Fruit fly (Drosophila melanogaster) whole organism, embryonic: ENCODE data around the gene Ice2.

ENCODE experiments used
- Adf1 ChIP-seq: fragments of 200-800 bp; sonication (Bioruptor generic); IDR thresholded peaks from 2 replicates; pipeline ENCODE4 v1.3.6; 2022; ENCODE audit warnings: missing biosample characterization, missing genetic modification characterization
- Atf3 ChIP-seq: fragments of 200-800 bp; sonication (Bioruptor generic); optimal IDR thresholded peaks from 3 replicates; lab custom pipeline; 2016; ENCODE audit warnings: missing biosample characterization, missing genetic modification characterization
- B-H1 ChIP-seq: fragments of 200-800 bp; sonication (Bioruptor generic); IDR thresholded peaks from 3 replicates; pipeline ENCODE4 v1.3.6; 2022; ENCODE audit warnings: missing biosample characterization, missing genetic modification characterization
- Bgb ChIP-seq: fragments of 200-800 bp; sonication (Bioruptor generic); IDR thresholded peaks from 2 replicates; pipeline ENCODE4 v1.3.6; 2022; ENCODE audit warnings: missing biosample characterization, missing genetic modification characterization; ENCODE audit not compliant: partially characterized antibody
- CG10565 ChIP-seq: fragments of 200-800 bp; sonication (Bioruptor generic); optimal IDR thresholded peaks from 3 replicates; lab custom pipeline; 2016; ENCODE audit warnings: missing biosample characterization, mild to moderate bottlenecking, missing genetic modification characterization
- CG11085 ChIP-seq: fragments of 200-800 bp; sonication (Bioruptor generic); IDR thresholded peaks from 2 replicates; pipeline ENCODE4 v1.3.6; 2022; ENCODE audit warnings: missing biosample characterization, missing genetic modification characterization
- CG11456 ChIP-seq: fragments of 200-800 bp; sonication (Bioruptor generic); IDR thresholded peaks from 3 replicates; pipeline ENCODE4 v1.3.6; 2022; ENCODE audit warnings: missing biosample characterization, missing genetic modification characterization
- CG13287 ChIP-seq: fragments of 200-800 bp; sonication (Bioruptor generic); IDR thresholded peaks from 2 replicates; pipeline ENCODE4 v1.3.6; 2022; ENCODE audit warnings: missing biosample characterization, missing genetic modification characterization; ENCODE audit not compliant: partially characterized antibody
- CG1602 ChIP-seq: fragments of 200-800 bp; sonication (Bioruptor generic); optimal IDR thresholded peaks from 3 replicates; lab custom pipeline; 2016; ENCODE audit warnings: missing biosample characterization, missing genetic modification characterization
- CG16815 ChIP-seq: fragments of 200-800 bp; sonication (Bioruptor generic); optimal IDR thresholded peaks from 3 replicates; lab custom pipeline; 2017; ENCODE audit warnings: missing biosample characterization, mild to moderate bottlenecking, missing genetic modification characterization
- CG16863 ChIP-seq: fragments of 200-800 bp; sonication (Bioruptor generic); optimal IDR thresholded peaks from 3 replicates; lab custom pipeline; 2016; ENCODE audit warnings: missing biosample characterization, missing genetic modification characterization
- CG2120 ChIP-seq: fragments of 200-800 bp; sonication (Bioruptor generic); optimal IDR thresholded peaks from 3 replicates; lab custom pipeline; 2016; ENCODE audit warnings: missing biosample characterization, missing genetic modification characterization
- CG2678 ChIP-seq: fragments of 200-800 bp; sonication (Bioruptor generic); optimal IDR thresholded peaks from 3 replicates; lab custom pipeline; 2019; ENCODE audit warnings: missing biosample characterization, mild to moderate bottlenecking, missing genetic modification characterization, moderate library complexity
- CG30403 ChIP-seq: fragments of 200-800 bp; sonication (Bioruptor generic); optimal IDR thresholded peaks from 3 replicates; lab custom pipeline; 2016; ENCODE audit warnings: missing biosample characterization, missing genetic modification characterization
- CG31365 ChIP-seq: fragments of 200-800 bp; sonication (Bioruptor generic); optimal IDR thresholded peaks from 2 replicates; lab custom pipeline; 2018; ENCODE audit warnings: missing biosample characterization, mild to moderate bottlenecking, missing genetic modification characterization
- CG3838 ChIP-seq: fragments of 200-800 bp; sonication (Bioruptor generic); optimal IDR thresholded peaks from 3 replicates; lab custom pipeline; 2016; ENCODE audit warnings: missing biosample characterization, missing genetic modification characterization
- CG4282 ChIP-seq: fragments of 200-800 bp; sonication (Bioruptor generic); optimal IDR thresholded peaks from 2 replicates; lab custom pipeline; 2016; ENCODE audit warnings: missing biosample characterization, missing genetic modification characterization
- CG4617 ChIP-seq: fragments of 200-800 bp; sonication (Bioruptor generic); optimal IDR thresholded peaks from 3 replicates; lab custom pipeline; 2016; ENCODE audit warnings: missing biosample characterization, missing genetic modification characterization, borderline replicate concordance
- CG4707 ChIP-seq: fragments of 200-800 bp; sonication (Bioruptor generic); optimal IDR thresholded peaks from 2 replicates; lab custom pipeline; 2018; ENCODE audit warnings: missing biosample characterization, mild to moderate bottlenecking, missing genetic modification characterization, moderate library complexity
- CG6272 ChIP-seq: fragments of 200-800 bp; sonication (Bioruptor generic); IDR thresholded peaks from 2 replicates; pipeline ENCODE4 v1.3.6; 2022; ENCODE audit warnings: missing biosample characterization, missing genetic modification characterization
- CG7556 ChIP-seq: fragments of 200-800 bp; sonication (Bioruptor generic); optimal IDR thresholded peaks from 2 replicates; lab custom pipeline; 2017; ENCODE audit warnings: missing biosample characterization, mild to moderate bottlenecking, missing genetic modification characterization
- CG7839 ChIP-seq: fragments of 200-800 bp; sonication (Bioruptor generic); optimal IDR thresholded peaks from 3 replicates; lab custom pipeline; 2018; ENCODE audit warnings: missing biosample characterization, mild to moderate bottlenecking, missing genetic modification characterization, moderate library complexity
- CG7987 ChIP-seq: fragments of 200-800 bp; sonication (Bioruptor generic); optimal IDR thresholded peaks from 2 replicates; lab custom pipeline; 2018; ENCODE audit warnings: missing biosample characterization, mild to moderate bottlenecking, missing genetic modification characterization, moderate library complexity
- CG8359 ChIP-seq: fragments of 200-800 bp; sonication (Bioruptor generic); optimal IDR thresholded peaks from 2 replicates; lab custom pipeline; 2017; ENCODE audit warnings: missing biosample characterization, mild to moderate bottlenecking, missing genetic modification characterization, borderline replicate concordance
- CG8478 ChIP-seq: fragments of >200 bp; optimal IDR thresholded peaks from 2 replicates; lab custom pipeline; 2018
- CG9797 ChIP-seq: fragments of 200-800 bp; sonication (Bioruptor generic); optimal IDR thresholded peaks from 3 replicates; lab custom pipeline; 2018; ENCODE audit warnings: missing biosample characterization, mild to moderate bottlenecking, missing genetic modification characterization
- CkIIα-i1 ChIP-seq: fragments of 200-800 bp; sonication (Bioruptor generic); IDR thresholded peaks from 2 replicates; pipeline ENCODE4 v1.3.6; 2022; ENCODE audit warnings: missing biosample characterization, missing genetic modification characterization
- D19B ChIP-seq: fragments of 200-800 bp; sonication (Bioruptor generic); optimal IDR thresholded peaks from 2 replicates; lab custom pipeline; 2017; ENCODE audit warnings: missing biosample characterization, mild to moderate bottlenecking, missing genetic modification characterization
- Deaf1 ChIP-seq: fragments of 200-800 bp; optimal IDR thresholded peaks from 3 replicates; lab custom pipeline; 2019; ENCODE audit warnings: missing biosample characterization, mild to moderate bottlenecking, missing genetic modification characterization, moderate library complexity
- Dek ChIP-seq: fragments of 200-800 bp; sonication (Bioruptor generic); optimal IDR thresholded peaks from 3 replicates; lab custom pipeline; 2019; ENCODE audit warnings: missing biosample characterization, mild to moderate bottlenecking, missing genetic modification characterization, moderate library complexity
- Elba2 ChIP-seq: fragments of 200-800 bp; sonication (Bioruptor generic); optimal IDR thresholded peaks from 3 replicates; lab custom pipeline; 2016; ENCODE audit warnings: missing biosample characterization, missing genetic modification characterization
- Fer3 ChIP-seq: fragments of 200-800 bp; sonication (Bioruptor generic); optimal IDR thresholded peaks from 2 replicates; lab custom pipeline; 2018; ENCODE audit warnings: missing biosample characterization, mild to moderate bottlenecking, missing genetic modification characterization, moderate library complexity
- Hmr ChIP-seq: fragments of 200-800 bp; sonication (Bioruptor generic); optimal IDR thresholded peaks from 3 replicates; lab custom pipeline; 2017; ENCODE audit warnings: mild to moderate bottlenecking, missing biosample characterization, missing genetic modification reagents, missing genetic modification characterization
- Jarid2 ChIP-seq: fragments of 200-800 bp; sonication (Bioruptor generic); optimal IDR thresholded peaks from 3 replicates; lab custom pipeline; 2017; ENCODE audit warnings: mild to moderate bottlenecking, missing biosample characterization, missing genetic modification reagents, missing genetic modification characterization
- Pdp1 ChIP-seq, 2 experiments: fragments of 200-800 bp; sonication (Bioruptor generic); optimal IDR thresholded peaks; 3 replicates each; lab custom pipeline; 2016; ENCODE audit warnings: missing biosample characterization in 2 of 2, missing genetic modification characterization in 2 of 2, mild to moderate bottlenecking in 1 of 2, moderate library complexity in 1 of 2
- Ptx1 ChIP-seq: fragments of 200-800 bp; sonication (Bioruptor generic); IDR thresholded peaks from 2 replicates; pipeline ENCODE4 v1.3.6; 2022; ENCODE audit warnings: missing biosample characterization, missing genetic modification characterization
- Spps ChIP-seq: fragments of 200-800 bp; sonication (Bioruptor generic); optimal IDR thresholded peaks from 2 replicates; lab custom pipeline; 2018; ENCODE audit warnings: missing biosample characterization, mild to moderate bottlenecking, missing genetic modification characterization
- Sry-β ChIP-seq: fragments of 200-800 bp; sonication (Bioruptor generic); optimal IDR thresholded peaks from 2 replicates; lab custom pipeline; 2018; ENCODE audit warnings: missing biosample characterization, mild to moderate bottlenecking, missing genetic modification characterization, moderate library complexity
- aop ChIP-seq: fragments of 200-800 bp; sonication (Bioruptor generic); IDR thresholded peaks from 2 replicates; pipeline ENCODE4 v1.3.6; 2022; ENCODE audit warnings: missing biosample characterization, missing genetic modification characterization
- ap ChIP-seq: fragments of 200-800 bp; sonication (Bioruptor generic); IDR thresholded peaks from 2 replicates; pipeline ENCODE4 v1.3.6; 2022; ENCODE audit warnings: missing biosample characterization, missing genetic modification characterization
- bowl ChIP-seq: fragments of 200-800 bp; sonication (Bioruptor generic); IDR thresholded peaks from 2 replicates; pipeline ENCODE4 v1.3.6; 2022; ENCODE audit warnings: missing biosample characterization, missing genetic modification characterization
- caup ChIP-seq: fragments of 200-800 bp; sonication (Bioruptor generic); optimal IDR thresholded peaks from 3 replicates; lab custom pipeline; 2017; ENCODE audit warnings: missing biosample characterization, mild to moderate bottlenecking, missing genetic modification characterization, moderate library complexity; ENCODE audit not compliant: severe bottlenecking
- fu2 ChIP-seq: fragments of 200-800 bp; sonication (Bioruptor generic); optimal IDR thresholded peaks from 2 replicates; lab custom pipeline; 2016; ENCODE audit warnings: missing biosample characterization, missing genetic modification characterization
- hth ChIP-seq: fragments of >200 bp; optimal IDR thresholded peaks from 2 replicates; lab custom pipeline; 2017; ENCODE audit warnings: inconsistent platforms
- nerfin-1 ChIP-seq: fragments of 200-800 bp; sonication (Bioruptor generic); optimal IDR thresholded peaks from 3 replicates; lab custom pipeline; 2019; ENCODE audit warnings: missing biosample characterization, mild to moderate bottlenecking, missing genetic modification characterization, moderate library complexity
- peb ChIP-seq: fragments of 200-800 bp; sonication (Bioruptor generic); IDR thresholded peaks from 2 replicates; pipeline ENCODE4 v1.3.6; 2022; ENCODE audit warnings: missing biosample characterization, missing genetic modification characterization
- row ChIP-seq: fragments of 200-800 bp; sonication (Bioruptor generic); IDR thresholded peaks from 3 replicates; pipeline ENCODE4 v1.3.6; 2022; ENCODE audit warnings: missing biosample characterization, missing genetic modification characterization
- toy ChIP-seq: fragments of 200-800 bp; sonication (Bioruptor generic); IDR thresholded peaks from 2 replicates; pipeline ENCODE4 v1.3.6; 2022; ENCODE audit warnings: missing biosample characterization, missing genetic modification characterization
- unpg ChIP-seq: fragments of 200-800 bp; sonication (Bioruptor generic); optimal IDR thresholded peaks from 3 replicates; lab custom pipeline; 2018; ENCODE audit warnings: missing biosample characterization, mild to moderate bottlenecking, missing genetic modification characterization, moderate library complexity
- zfh2 ChIP-seq: fragments of 200-800 bp; sonication (Bioruptor generic); optimal IDR thresholded peaks from 2 replicates; lab custom pipeline; 2016; ENCODE audit warnings: missing biosample characterization, missing genetic modification characterization

The Ice2 gene

dm6 chr3R:21151090-21151870 lies 21.3 kb downstream of the Ice2 start (continued):
- TF ChIP-seq CG11085 (0 out of 2 replicates have a peak, but pooled peaks have one; percentile 14), CkIIα-i1 (GFP tag; lab: Robert Waterston, UW) (no peak), CG10565 (GFP tag; lab: Kevin White, UChicago) (no peak), peb (GFP tag; lab: Robert Waterston, UW) (no peak), Deaf1 (tag; lab: Kevin White, UChicago) (peak; percentile 1), CG31365 (peak; percentile 18), CG11456 (GFP tag; lab: Robert Waterston, UW) (no peak), Hmr (peak; percentile 69), aop (no peak), CG2120 (GFP tag; lab: Kevin White, UChicago) (peak; percentile 81), Sry-β (GFP tag; lab: Kevin White, UChicago) (no peak), ap (GFP tag; lab: Robert Waterston, UW) (peak; percentile 44; the same call in 1 of the 2 replicates), CG7556 (GFP tag; lab: Kevin White, UChicago) (peak; percentile 49), Spps (tag; lab: Kevin White, UChicago) (no peak), Ptx1 (GFP tag; lab: Robert Waterston, UW) (peak; percentile 76), CG8359 (no peak), CG4617 (GFP tag; lab: Kevin White, UChicago) (peak; percentile 1), Bgb (GFP tag; lab: Robert Waterston, UW) (no peak), Pdp1 (GFP tag; optimal IDR thresholded peaks at IDR 0.05; lab: Kevin White, UChicago) (peak; percentile 2 to 55), CG1602 (no peak), CG13287 (GFP tag; lab: Robert Waterston, UW) (no peak), Fer3 (peak; percentile 61), Atf3 (no peak), CG7839 (tag; lab: Kevin White, UChicago) (peak; percentile 62), CG7987 (GFP tag; lab: Kevin White, UChicago) (no peak), bowl (no peak), zfh2 (GFP tag; lab: Kevin White, UChicago) (peak; percentile 7), Elba2 (GFP tag; lab: Kevin White, UChicago) (no peak), CG4707 (GFP tag; lab: Kevin White, UChicago) (no peak), Jarid2 (no peak), CG2678 (tag; lab: Kevin White, UChicago) (peak; percentile 80), CG3838 (GFP tag; lab: Kevin White, UChicago) (no peak), toy (GFP tag; lab: Robert Waterston, UW) (no peak), CG8478 (no peak), Adf1 (no peak), row (GFP tag; lab: Robert Waterston, UW) (peak; percentile 76), B-H1 (GFP tag; lab: Robert Waterston, UW) (peak; percentile 50; the same call in 1 of the 3 replicates), caup (GFP tag; lab: Kevin White, UChicago) (peak; percentile 55), hth (lab: Kevin White, UChicago) (no peak), CG4282 (GFP tag; lab: Kevin White, UChicago) (no peak), CG9797 (GFP tag; lab: Kevin White, UChicago) (no peak), unpg (GFP tag; lab: Kevin White, UChicago) (peak; percentile 61), fu2 (no peak), CG16815 (GFP tag; lab: Kevin White, UChicago) (peak; percentile 8), CG30403 (GFP tag; lab: Kevin White, UChicago) (peak; percentile 62), nerfin-1 (peak; percentile 4), CG6272 (GFP tag; lab: Robert Waterston, UW) (no peak), CG16863 (GFP tag; lab: Kevin White, UChicago) (peak; percentile 6), D19B (peak; percentile 37), Dek (tag; lab: Kevin White, UChicago) (peak; percentile 42)
